Worm (Caenorhabditis elegans) whole organism, L2 larva: ENCODE data around the gene C25H3.16.

Experiments used
- C34F6.9 ChIP-seq: fragments of 150-350 bp; optimal IDR thresholded peaks from 2 replicates; lab custom pipeline; 2014; ENCODE audit warnings: missing biosample characterization, missing genetic modification characterization
- R02D3.7 ChIP-seq: fragments of 150-350 bp; optimal IDR thresholded peaks from 2 replicates; lab custom pipeline; 2014; ENCODE audit warnings: missing biosample characterization, missing genetic modification characterization
- Y55F3AM.14 ChIP-seq: fragments of 200-800 bp; sonication (Bioruptor generic); optimal IDR thresholded peaks from 2 replicates; lab custom pipeline; 2018; ENCODE audit warnings: mild to moderate bottlenecking, missing genetic modification characterization, missing compliant biosample characterization
- alr-1 ChIP-seq: fragments of 150-350 bp; optimal IDR thresholded peaks from 2 replicates; lab custom pipeline; 2014; ENCODE audit warnings: missing biosample characterization, missing genetic modification characterization
- aly-2 ChIP-seq: fragments of 150-350 bp; optimal IDR thresholded peaks from 2 replicates; lab custom pipeline; 2014; ENCODE audit warnings: missing biosample characterization, missing genetic modification characterization
- blmp-1 ChIP-seq: sonication (generic microtip); optimal IDR thresholded peaks from 2 replicates; lab custom pipeline; 2017; ENCODE audit warnings: missing genetic modification characterization, mild to moderate bottlenecking, missing compliant biosample characterization, antibody characterized with exemption, moderate library complexity; ENCODE audit not compliant: insufficient read depth
- ceh-16 ChIP-seq: fragments of 150-350 bp; optimal IDR thresholded peaks from 2 replicates; lab custom pipeline; 2014; ENCODE audit warnings: missing biosample characterization, missing genetic modification characterization
- crh-2 ChIP-seq: sonication (generic microtip); optimal IDR thresholded peaks from 2 replicates; lab custom pipeline; 2017; ENCODE audit warnings: missing biosample characterization, missing genetic modification characterization
- dmd-4 ChIP-seq: sonication (generic microtip); optimal IDR thresholded peaks from 2 replicates; lab custom pipeline; 2017; ENCODE audit warnings: missing biosample characterization, missing genetic modification characterization
- egl-27 ChIP-seq: sonication (generic microtip); optimal IDR thresholded peaks from 3 replicates; lab custom pipeline; 2017; ENCODE audit warnings: missing biosample characterization, missing genetic modification reagents, missing genetic modification characterization
- elt-1 ChIP-seq: fragments of 150-350 bp; optimal IDR thresholded peaks from 2 replicates; lab custom pipeline; 2014; ENCODE audit warnings: missing biosample characterization, missing genetic modification characterization
- elt-3 ChIP-seq: sonication (generic microtip); optimal IDR thresholded peaks from 2 replicates; lab custom pipeline; 2017; ENCODE audit warnings: missing biosample characterization, missing genetic modification characterization
- fos-1 ChIP-seq: fragments of 150-350 bp; optimal IDR thresholded peaks from 2 replicates; lab custom pipeline; 2014; ENCODE audit warnings: missing biosample characterization, missing genetic modification characterization
- lsy-2 ChIP-seq, 2 experiments: fragments of 150-350 bp in 1 of 2; sonication (generic microtip) in 1 of 2; optimal IDR thresholded peaks; 2 replicates each; lab custom pipeline; 2014 to 2017; ENCODE audit warnings: missing biosample characterization in 2 of 2, missing genetic modification characterization in 2 of 2
- mab-5 ChIP-seq: fragments of 150-350 bp; optimal IDR thresholded peaks from 2 replicates; lab custom pipeline; 2014; ENCODE audit warnings: missing biosample characterization, missing genetic modification characterization
- nhr-12 ChIP-seq: fragments of 150-350 bp; optimal IDR thresholded peaks from 2 replicates; lab custom pipeline; 2014; ENCODE audit warnings: missing biosample characterization, missing genetic modification characterization
- nhr-129 ChIP-seq: fragments of 150-350 bp; optimal IDR thresholded peaks from 2 replicates; lab custom pipeline; 2014; ENCODE audit warnings: missing biosample characterization, missing genetic modification characterization
- nhr-21 ChIP-seq: fragments of 150-350 bp; optimal IDR thresholded peaks from 2 replicates; lab custom pipeline; 2014; ENCODE audit warnings: missing biosample characterization, missing genetic modification characterization
- nhr-23 ChIP-seq: fragments of 150-350 bp; optimal IDR thresholded peaks from 2 replicates; lab custom pipeline; 2014; ENCODE audit warnings: missing biosample characterization, missing genetic modification reagents, missing genetic modification characterization
- nhr-25 ChIP-seq: fragments of 150-350 bp; sonication (generic microtip); optimal IDR thresholded peaks from 3 replicates; lab custom pipeline; 2014; ENCODE audit warnings: missing biosample characterization, missing genetic modification characterization
- nhr-77 ChIP-seq: fragments of 150-350 bp; optimal IDR thresholded peaks from 2 replicates; lab custom pipeline; 2014; ENCODE audit warnings: missing biosample characterization, missing genetic modification characterization
- peb-1 ChIP-seq: fragments of 150-350 bp; optimal IDR thresholded peaks from 2 replicates; lab custom pipeline; 2014; ENCODE audit warnings: missing biosample characterization, missing genetic modification characterization
- sem-4 ChIP-seq: fragments of 150-350 bp; optimal IDR thresholded peaks from 2 replicates; lab custom pipeline; 2014; ENCODE audit warnings: missing biosample characterization, missing genetic modification reagents, missing genetic modification characterization
- skn-1 ChIP-seq: sonication (generic microtip); optimal IDR thresholded peaks from 2 replicates; lab custom pipeline; 2017; ENCODE audit warnings: missing biosample characterization, missing genetic modification characterization
- sma-3 ChIP-seq: sonication (generic microtip); optimal IDR thresholded peaks from 2 replicates; lab custom pipeline; 2016; ENCODE audit warnings: missing genetic modification reagents, missing genetic modification characterization, missing compliant biosample characterization
- sma-9 ChIP-seq, 2 experiments: fragments of 150-350 bp in 1 of 2; sonication (generic microtip) in 1 of 2; optimal IDR thresholded peaks; 2 replicates each; lab custom pipeline; 2014 to 2016; ENCODE audit warnings: missing genetic modification characterization in 2 of 2, mild to moderate bottlenecking in 1 of 2, missing biosample characterization in 1 of 2, missing compliant biosample characterization in 1 of 2, missing genetic modification reagents in 1 of 2, moderate library complexity in 1 of 2
- unc-39 ChIP-seq: fragments of 150-350 bp; optimal IDR thresholded peaks from 2 replicates; lab custom pipeline; 2014; ENCODE audit warnings: missing biosample characterization, missing genetic modification characterization
- unc-55 ChIP-seq: fragments of 150-350 bp; sonication (generic microtip); optimal IDR thresholded peaks from 3 replicates; lab custom pipeline; 2014; ENCODE audit warnings: missing biosample characterization, missing genetic modification reagents, missing genetic modification characterization
- unc-62 ChIP-seq: fragments of 150-350 bp; optimal IDR thresholded peaks from 2 replicates; lab custom pipeline; 2014; ENCODE audit warnings: missing biosample characterization, missing genetic modification reagents, missing genetic modification characterization
- zag-1 ChIP-seq: fragments of 150-350 bp; optimal IDR thresholded peaks from 2 replicates; lab custom pipeline; 2014; ENCODE audit warnings: missing biosample characterization, missing genetic modification characterization
- ztf-1 ChIP-seq: fragments of 200-800 bp; sonication (Bioruptor generic); conservative IDR thresholded peaks from 2 replicates; pipeline ENCODE4 v1.3.6; 2022; ENCODE audit warnings: missing genetic modification characterization, missing compliant biosample characterization
- ztf-11 ChIP-seq: sonication (generic microtip); optimal IDR thresholded peaks from 2 replicates; lab custom pipeline; 2017; ENCODE audit warnings: missing biosample characterization, missing genetic modification characterization
- ztf-4 ChIP-seq: fragments of 150-350 bp; optimal IDR thresholded peaks from 2 replicates; lab custom pipeline; 2014; ENCODE audit warnings: missing biosample characterization, missing genetic modification characterization

The C25H3.16 gene

ce11 chrII:5702611-5703192 lies 36.6 kb downstream of the C25H3.16 start:
- no peak for TF ChIP-seq ztf-1 (GFP tag; lab: Robert Waterston, UW)
- no peak for TF ChIP-seq R02D3.7
- no peak for TF ChIP-seq egl-27 (tag; lab: Kevin White, UChicago)
- TF ChIP-seq nhr-25 (tag; lab: Kevin White, UChicago): peak; percentile 39
- TF ChIP-seq elt-3 (tag; lab: Kevin White, UChicago): no peak
- no peak for TF ChIP-seq unc-55 (GFP tag; lab: Kevin White, UChicago)
- no peak for TF ChIP-seq nhr-129 (tag; lab: Kevin White, UChicago)
- TF ChIP-seq nhr-21 (tag; lab: Kevin White, UChicago): no peak

- TF ChIP-seq mab-5: no peak
- peak; percentile 34 for TF ChIP-seq sem-4
These were observed 38.4 kb downstream of the C25H3.16 start for ce11 chrII:5704479-5704878.

- TF ChIP-seq nhr-23 (tag; lab: Kevin White, UChicago) (no peak), sma-3 (GFP tag; lab: Kevin White, UChicago) (no peak), unc-55 (GFP tag; lab: Kevin White, UChicago) (no peak)
These were observed 41.4 kb downstream of the C25H3.16 start, which contains the start of gene osta-2 for ce11 chrII:5707532-5707931. Gene osta-2 (plus strand): TSS chrII:5707691.

ce11 chrII:5708154-5708553 lies 42.1 kb downstream of the C25H3.16 start:
- TF ChIP-seq C34F6.9: peak; percentile 28
- no peak for TF ChIP-seq ztf-4 (tag; lab: Kevin White, UChicago)
- peak; percentile 28 for TF ChIP-seq unc-55 (GFP tag; lab: Kevin White, UChicago)
- TF ChIP-seq lsy-2 (tag; optimal IDR thresholded peaks at IDR 0.05; lab: Kevin White, UChicago): peak in 1 of 2 experiments; percentile 19
- no peak for TF ChIP-seq ceh-16 (tag; lab: Kevin White, UChicago)
- peak; percentile 38 for TF ChIP-seq sem-4

- TF ChIP-seq ztf-11 (tag; lab: Kevin White, UChicago) (no peak), elt-1 (tag; lab: Kevin White, UChicago) (no peak), alr-1 (no peak), egl-27 (tag; lab: Kevin White, UChicago) (no peak), dmd-4 (tag; lab: Kevin White, UChicago) (no peak), zag-1 (tag; lab: Kevin White, UChicago) (no peak), skn-1 (no peak), unc-62 (GFP tag; lab: Kevin White, UChicago) (no peak), Y55F3AM.14 (GFP tag; lab: Kevin White, UChicago) (no peak), crh-2 (tag; lab: Kevin White, UChicago) (no peak), sem-4 (no peak), blmp-1 (tag; lab: Kevin White, UChicago) (no peak), sma-9 (GFP tag; optimal IDR thresholded peaks at IDR 0.05; lab: Kevin White, UChicago) (no peak), sma-9 (tag; optimal IDR thresholded peaks at IDR 0.05; lab: Kevin White, UChicago) (no peak), aly-2 (no peak), nhr-129 (tag; lab: Kevin White, UChicago) (no peak), fos-1 (no peak), peb-1 (tag; lab: Kevin White, UChicago) (no peak)
These were observed 44.7 kb downstream of the C25H3.16 start for ce11 chrII:5710835-5711234.

- TF ChIP-seq unc-39 (tag; lab: Kevin White, UChicago) (no peak), egl-27 (tag; lab: Kevin White, UChicago) (no peak), nhr-21 (tag; lab: Kevin White, UChicago) (peak; percentile 14), skn-1 (no peak), dmd-4 (tag; lab: Kevin White, UChicago) (no peak), nhr-12 (tag; lab: Kevin White, UChicago) (no peak), sem-4 (no peak), nhr-77 (no peak), unc-62 (GFP tag; lab: Kevin White, UChicago) (no peak)
These were observed 46.0 kb downstream of the C25H3.16 start for ce11 chrII:5712126-5712525.
